Worm (Caenorhabditis elegans) whole organism, L4/young adult: ENCODE results near the gene mps-1.

ENCODE experiments used
- W03F9.2 ChIP-seq: fragments of 150-350 bp; optimal IDR thresholded peaks from 2 replicates; lab custom pipeline; 2014; ENCODE audit warnings: missing biosample characterization, missing genetic modification characterization
- dao-5 ChIP-seq: sonication (generic microtip); optimal IDR thresholded peaks from 2 replicates; lab custom pipeline; 2016; ENCODE audit warnings: missing genotype, missing genetic modification characterization, moderate library complexity, missing compliant biosample characterization
- him-1 ChIP-seq: sonication (generic microtip); optimal IDR thresholded peaks from 2 replicates; lab custom pipeline; 2016; ENCODE audit warnings: missing genotype, missing genetic modification reagents, missing genetic modification characterization, missing compliant biosample characterization

- TF ChIP-seq him-1 (tag; lab: Kevin White, UChicago) (no peak), dao-5 (tag; lab: Kevin White, UChicago) (no peak), W03F9.2 (no peak)
Observed at ce11 chrII:6290047-6290582, 4.0 kb downstream of the mps-1 start, which contains the start of gene upb-1.
